Fruit fly (Drosophila melanogaster) whole organism, wandering third instar larva: Measurements from ENCODE around the gene PGAP2.

ENCODE experiments used
- GATAd ChIP-seq: sonication (Bioruptor generic); optimal IDR thresholded peaks from 2 replicates; lab custom pipeline; 2016; ENCODE audit warnings: missing biosample characterization, missing genetic modification characterization
- N ChIP-seq: fragments of >200 bp; optimal IDR thresholded peaks from 2 replicates; lab custom pipeline; 2018; ENCODE audit warnings: missing biosample characterization, missing external identifiers, missing genetic modification characterization
- OdsH ChIP-seq: fragments of 200-800 bp; sonication (Bioruptor generic); optimal IDR thresholded peaks from 2 replicates; lab custom pipeline; 2016; ENCODE audit warnings: missing biosample characterization, mild to moderate bottlenecking, missing genetic modification characterization
- Sp1 ChIP-seq: fragments of 200-800 bp; sonication (Bioruptor generic); optimal IDR thresholded peaks from 3 replicates; lab custom pipeline; 2019; ENCODE audit warnings: missing biosample characterization, mild to moderate bottlenecking, missing genetic modification characterization, moderate library complexity
- dsf ChIP-seq: sonication (Bioruptor generic); optimal IDR thresholded peaks from 2 replicates; lab custom pipeline; 2016; ENCODE audit warnings: missing biosample characterization, missing genetic modification characterization, borderline replicate concordance
- h ChIP-seq: fragments of 200-800 bp; sonication (Bioruptor generic); optimal IDR thresholded peaks from 3 replicates; lab custom pipeline; 2016; ENCODE audit warnings: missing biosample characterization, mild to moderate bottlenecking, missing genetic modification characterization
- usp ChIP-seq: fragments of >200 bp; optimal IDR thresholded peaks from 2 replicates; lab custom pipeline; 2017; ENCODE audit warnings: missing biosample characterization, missing genetic modification characterization
- woc ChIP-seq: sonication (Bioruptor generic); optimal IDR thresholded peaks from 2 replicates; lab custom pipeline; 2016; ENCODE audit warnings: missing biosample characterization, mild to moderate bottlenecking, missing genetic modification characterization

dm6 chr2L:811405-811804, 7.9 kb downstream of the PGAP2 start, which contains the start of gene Dbp21E2:
- TF ChIP-seq dsf (GFP tag; lab: Kevin White, UChicago) = no peak
- TF ChIP-seq usp (GFP tag; lab: Kevin White, UChicago) = no peak
- TF ChIP-seq GATAd = no peak
- TF ChIP-seq woc (GFP tag; lab: Kevin White, UChicago) = no peak
- no peak for TF ChIP-seq Sp1
- TF ChIP-seq OdsH (GFP tag; lab: Kevin White, UChicago) = no peak
- no peak for TF ChIP-seq h
- TF ChIP-seq N (GFP tag; lab: Kevin White, UChicago) = no peak
